Worm (Caenorhabditis elegans): ENCODE data around the gene gpd-3.

Gene gpd-3

ce11 chrX:3119606-3120005, 6.5 kb upstream of the gpd-3 start:
- no peak for TF ChIP-seq sox-4 (tag; optimal IDR thresholded peaks at IDR 0.05)
- TF ChIP-seq lin-15B (tag; optimal IDR thresholded peaks at IDR 0.05): no peak
- no peak for TF ChIP-seq lir-3 (tag; optimal IDR thresholded peaks at IDR 0.05; ENCODE audit: poor library complexity)
- TF ChIP-seq C16A3.4 (tag; optimal IDR thresholded peaks at IDR 0.05): no peak
- no peak for TF ChIP-seq egl-27 (tag; optimal IDR thresholded peaks at IDR 0.05)
- TF ChIP-seq elt-3 (tag; optimal IDR thresholded peaks at IDR 0.05): no peak
- no peak for TF ChIP-seq unc-30 (tag; optimal IDR thresholded peaks at IDR 0.05)
- no peak for TF ChIP-seq nhr-84 (tag; optimal IDR thresholded peaks at IDR 0.05)
- TF ChIP-seq ztf-11 (tag; optimal IDR thresholded peaks at IDR 0.05): no peak
- TF ChIP-seq zip-4 (GFP tag; optimal IDR thresholded peaks at IDR 0.05): no peak
- no peak for TF ChIP-seq skn-1 (tag; optimal IDR thresholded peaks at IDR 0.05)
- TF ChIP-seq alr-1 (tag; optimal IDR thresholded peaks at IDR 0.05; ENCODE audit: borderline replicate concordance): no peak
- TF ChIP-seq zag-1 (tag; optimal IDR thresholded peaks at IDR 0.05): no peak
- no peak for TF ChIP-seq xbp-1 (tag; optimal IDR thresholded peaks at IDR 0.05)
- no peak for TF ChIP-seq ama-1 (optimal IDR thresholded peaks at IDR 0.05)
- no peak for TF ChIP-seq C04F5.9 (tag; optimal IDR thresholded peaks at IDR 0.05)
- TF ChIP-seq lsy-2 (tag; optimal IDR thresholded peaks at IDR 0.05): no peak

ce11 chrX:3118596-3119287, 5.6 kb upstream of the gpd-3 start:
- no peak for TF ChIP-seq ceh-63 (GFP tag; optimal IDR thresholded peaks at IDR 0.05)
- TF ChIP-seq efl-1 (optimal IDR thresholded peaks at IDR 0.05): no peak
- peak in 1 of 2 experiments; percentile 76 for TF ChIP-seq efl-1 (GFP tag; optimal IDR thresholded peaks at IDR 0.05 in 1 of 2)

ce11 chrX:3117204-3117603, 4.1 kb upstream of the gpd-3 start:
- TF ChIP-seq egl-27 (tag; optimal IDR thresholded peaks at IDR 0.05): no peak
- TF ChIP-seq nhr-19 (GFP tag; conservative IDR thresholded peaks at IDR 0.05): peak; percentile 33; the same call in 1 of the 2 replicates
- TF ChIP-seq alr-1 (tag; optimal IDR thresholded peaks at IDR 0.05; ENCODE audit: borderline replicate concordance): no peak
- TF ChIP-seq nhr-71 (tag; optimal IDR thresholded peaks at IDR 0.05): peak; percentile 48
- no peak for TF ChIP-seq lin-15B (tag; optimal IDR thresholded peaks at IDR 0.05)
- no peak for TF ChIP-seq fkh-10 (GFP tag; optimal IDR thresholded peaks at IDR 0.05)
- peak; percentile 38 for TF ChIP-seq ama-1 (optimal IDR thresholded peaks at IDR 0.05)
- no peak for TF ChIP-seq C34B4.2 (tag; optimal IDR thresholded peaks at IDR 0.05)
- TF ChIP-seq lin-14 (GFP tag; optimal IDR thresholded peaks at IDR 0.05): peak; percentile 31
- TF ChIP-seq elt-2 (tag; optimal IDR thresholded peaks at IDR 0.05): peak; percentile 79
- TF ChIP-seq nhr-84 (tag; optimal IDR thresholded peaks at IDR 0.05): no peak
- TF ChIP-seq mef-2 (tag; optimal IDR thresholded peaks at IDR 0.05): no peak
- no peak for TF ChIP-seq ceh-63 (GFP tag; optimal IDR thresholded peaks at IDR 0.05)
- TF ChIP-seq lin-35 (GFP tag; optimal IDR thresholded peaks at IDR 0.05): peak in 1 of 2 experiments; percentile 33
- no peak for TF ChIP-seq sox-4 (tag; optimal IDR thresholded peaks at IDR 0.05)
- TF ChIP-seq unc-130 (tag; optimal IDR thresholded peaks at IDR 0.05): no peak
- no peak for TF ChIP-seq nhr-77 (tag; optimal IDR thresholded peaks at IDR 0.05)
- TF ChIP-seq nhr-237 (tag; optimal IDR thresholded peaks at IDR 0.05): no peak
- TF ChIP-seq unc-98 (GFP tag; IDR thresholded peaks at IDR 0.05): no peak
- TF ChIP-seq fos-1 (tag; optimal IDR thresholded peaks at IDR 0.05): no peak
- no peak for TF ChIP-seq fkh-4 (tag; optimal IDR thresholded peaks at IDR 0.05; ENCODE audit: borderline replicate concordance)
- TF ChIP-seq lin-39 (tag; optimal IDR thresholded peaks at IDR 0.05): no peak
- TF ChIP-seq skn-1 (tag; optimal IDR thresholded peaks at IDR 0.05): no peak
- no peak for TF ChIP-seq efl-1 (optimal IDR thresholded peaks at IDR 0.05)
- no peak for TF ChIP-seq efl-1 (GFP tag; optimal IDR thresholded peaks at IDR 0.05 in 1 of 2)
- TF ChIP-seq grh-1 (GFP tag; IDR thresholded peaks at IDR 0.05): no peak
- TF ChIP-seq tlp-1 (tag; optimal IDR thresholded peaks at IDR 0.05): no peak
- peak; percentile 40 for TF ChIP-seq nhr-20 (tag; optimal IDR thresholded peaks at IDR 0.05)
- TF ChIP-seq swsn-7 (tag; optimal IDR thresholded peaks at IDR 0.05): no peak
- no peak for TF ChIP-seq unc-30 (tag; optimal IDR thresholded peaks at IDR 0.05)
- TF ChIP-seq nhr-76 (tag; optimal IDR thresholded peaks at IDR 0.05): no peak
- TF ChIP-seq aha-1 (tag; optimal IDR thresholded peaks at IDR 0.05): no peak
- no peak for TF ChIP-seq pag-3 (tag; optimal IDR thresholded peaks at IDR 0.05; ENCODE audit: borderline replicate concordance, insufficient read depth)
- TF ChIP-seq hlh-17 (GFP tag; optimal IDR thresholded peaks at IDR 0.05; ENCODE audit: borderline replicate concordance): no peak
- TF ChIP-seq hpl-2 (GFP tag; optimal IDR thresholded peaks at IDR 0.05): no peak
- TF ChIP-seq lir-3 (tag; optimal IDR thresholded peaks at IDR 0.05; ENCODE audit: poor library complexity): no peak
- TF ChIP-seq nhr-47 (tag; optimal IDR thresholded peaks at IDR 0.05): no peak
- no peak for TF ChIP-seq xbp-1 (tag; optimal IDR thresholded peaks at IDR 0.05)
- no peak for TF ChIP-seq lsy-2 (tag; optimal IDR thresholded peaks at IDR 0.05)
- TF ChIP-seq mep-1 (tag; optimal IDR thresholded peaks at IDR 0.05): no peak

Data from whole organism, L1 larva.